Fruit fly (Drosophila melanogaster) whole organism, embryonic: ENCODE data around the gene CG5928.

ENCODE experiments used
- Asciz ChIP-seq: fragments of 200-800 bp; sonication (Bioruptor generic); optimal IDR thresholded peaks from 2 replicates; lab custom pipeline; 2017; ENCODE audit warnings: missing biosample characterization, mild to moderate bottlenecking, missing genetic modification characterization, missing genetic modification reagents
- CG10565 ChIP-seq: fragments of 200-800 bp; sonication (Bioruptor generic); optimal IDR thresholded peaks from 3 replicates; lab custom pipeline; 2016; ENCODE audit warnings: missing biosample characterization, mild to moderate bottlenecking, missing genetic modification characterization
- CG10654 ChIP-seq: fragments of 200-800 bp; sonication (Bioruptor generic); optimal IDR thresholded peaks from 2 replicates; lab custom pipeline; 2016; ENCODE audit warnings: missing biosample characterization, missing genetic modification characterization
- CG11560 ChIP-seq: fragments of 200-800 bp; sonication (Bioruptor generic); IDR thresholded peaks from 3 replicates; pipeline ENCODE4 v1.3.6; 2022; ENCODE audit warnings: missing biosample characterization, missing genetic modification characterization
- CG12659 ChIP-seq: fragments of 200-800 bp; sonication (Bioruptor generic); optimal IDR thresholded peaks from 3 replicates; lab custom pipeline; 2017; ENCODE audit warnings: mild to moderate bottlenecking, missing biosample characterization, missing genetic modification reagents, missing genetic modification characterization
- CG17568 ChIP-seq: fragments of 200-800 bp; sonication (Bioruptor generic); optimal IDR thresholded peaks from 2 replicates; lab custom pipeline; 2018; ENCODE audit warnings: missing biosample characterization, mild to moderate bottlenecking, missing genetic modification characterization, moderate library complexity
- CG6654 ChIP-seq: fragments of 200-800 bp; sonication (Bioruptor generic); optimal IDR thresholded peaks from 2 replicates; lab custom pipeline; 2017; ENCODE audit warnings: missing biosample characterization, mild to moderate bottlenecking, missing genetic modification characterization
- CG6765 ChIP-seq: fragments of 200-800 bp; sonication (Bioruptor generic); optimal IDR thresholded peaks from 3 replicates; lab custom pipeline; 2017; ENCODE audit warnings: missing biosample characterization, mild to moderate bottlenecking, missing genetic modification characterization
- CG8388 ChIP-seq: fragments of 200-800 bp; sonication (Bioruptor generic); optimal IDR thresholded peaks from 2 replicates; lab custom pipeline; 2019; ENCODE audit warnings: missing biosample characterization, mild to moderate bottlenecking, missing genetic modification characterization, moderate library complexity
- CG9609 ChIP-seq: fragments of 200-800 bp; sonication (Bioruptor generic); optimal IDR thresholded peaks from 3 replicates; lab custom pipeline; 2016; ENCODE audit warnings: missing biosample characterization, missing genetic modification characterization
- CTCF ChIP-seq: fragments of 200-800 bp; sonication (Bioruptor generic); optimal IDR thresholded peaks from 2 replicates; lab custom pipeline; 2017; ENCODE audit warnings: missing biosample characterization, mild to moderate bottlenecking, missing genetic modification characterization, moderate library complexity
- CrebB ChIP-seq: fragments of 200-800 bp; sonication (Bioruptor generic); optimal IDR thresholded peaks from 3 replicates; lab custom pipeline; 2018; ENCODE audit warnings: missing biosample characterization, mild to moderate bottlenecking, missing genetic modification characterization
- D19A ChIP-seq: fragments of 200-800 bp; optimal IDR thresholded peaks from 3 replicates; lab custom pipeline; 2019; ENCODE audit warnings: missing biosample characterization, mild to moderate bottlenecking, missing genetic modification characterization, moderate library complexity
- Drgx ChIP-seq: fragments of 200-800 bp; sonication (Bioruptor generic); IDR thresholded peaks from 2 replicates; pipeline ENCODE4 v1.3.6; 2022; ENCODE audit warnings: missing biosample characterization, missing genetic modification characterization
- Hand ChIP-seq: fragments of 200-800 bp; sonication (Bioruptor generic); optimal IDR thresholded peaks from 2 replicates; lab custom pipeline; 2017; ENCODE audit warnings: mild to moderate bottlenecking, missing biosample characterization, missing genetic modification reagents, missing genetic modification characterization
- Jarid2 ChIP-seq: fragments of 200-800 bp; sonication (Bioruptor generic); optimal IDR thresholded peaks from 3 replicates; lab custom pipeline; 2017; ENCODE audit warnings: mild to moderate bottlenecking, missing biosample characterization, missing genetic modification reagents, missing genetic modification characterization
- Mrtf ChIP-seq: fragments of 200-800 bp; sonication (Bioruptor generic); IDR thresholded peaks from 3 replicates; pipeline ENCODE4 v1.3.6; 2022; ENCODE audit warnings: missing biosample characterization, missing genetic modification characterization
- Myb ChIP-seq: fragments of 200-800 bp; sonication (Bioruptor generic); optimal IDR thresholded peaks from 2 replicates; lab custom pipeline; 2016; ENCODE audit warnings: missing biosample characterization, missing genetic modification characterization
- NfI ChIP-seq: fragments of 200-800 bp; sonication (Bioruptor generic); optimal IDR thresholded peaks from 3 replicates; lab custom pipeline; 2018; ENCODE audit warnings: missing biosample characterization, mild to moderate bottlenecking, missing genetic modification characterization, moderate library complexity
- Oli ChIP-seq: fragments of 200-800 bp; sonication (Bioruptor generic); optimal IDR thresholded peaks from 2 replicates; lab custom pipeline; 2018; ENCODE audit warnings: missing biosample characterization, mild to moderate bottlenecking, missing genetic modification characterization, moderate library complexity
- Scr ChIP-seq: fragments of 200-800 bp; sonication (Bioruptor generic); IDR thresholded peaks from 2 replicates; pipeline ENCODE4 v1.3.6; 2022; ENCODE audit warnings: missing biosample characterization, missing genetic modification characterization; ENCODE audit not compliant: partially characterized antibody
- Side ChIP-seq: fragments of 200-800 bp; sonication (Bioruptor generic); optimal IDR thresholded peaks from 2 replicates; lab custom pipeline; 2016; ENCODE audit warnings: missing biosample characterization, missing genetic modification characterization
- Ssrp ChIP-seq: fragments of 200-800 bp; sonication (Bioruptor generic); optimal IDR thresholded peaks from 2 replicates; lab custom pipeline; 2018; ENCODE audit warnings: missing biosample characterization, mild to moderate bottlenecking, missing genetic modification characterization, moderate library complexity
- TFAM ChIP-seq: fragments of 200-800 bp; sonication (Bioruptor generic); optimal IDR thresholded peaks from 2 replicates; lab custom pipeline; 2017; ENCODE audit warnings: missing biosample characterization, missing genetic modification characterization, inconsistent platforms
- Tbp ChIP-seq: fragments of >200 bp; optimal IDR thresholded peaks from 2 replicates; lab custom pipeline; 2018; ENCODE audit warnings: missing biosample characterization, missing genetic modification characterization
- Usf ChIP-seq: fragments of 200-800 bp; sonication (Bioruptor generic); optimal IDR thresholded peaks from 2 replicates; lab custom pipeline; 2017; ENCODE audit warnings: missing genotype, missing biosample characterization, missing genetic modification characterization
- Xbp1 ChIP-seq: fragments of 200-800 bp; sonication (Bioruptor generic); optimal IDR thresholded peaks from 3 replicates; lab custom pipeline; 2016; ENCODE audit warnings: missing biosample characterization, mild to moderate bottlenecking, missing genetic modification characterization
- Xrp1 ChIP-seq: fragments of 200-800 bp; sonication (Bioruptor generic); IDR thresholded peaks from 2 replicates; pipeline ENCODE4 v1.3.6; 2022; ENCODE audit warnings: missing biosample characterization, missing genetic modification characterization
- aop ChIP-seq: fragments of 200-800 bp; sonication (Bioruptor generic); IDR thresholded peaks from 2 replicates; pipeline ENCODE4 v1.3.6; 2022; ENCODE audit warnings: missing biosample characterization, missing genetic modification characterization
- bcd ChIP-seq: fragments of 200-800 bp; sonication (Bioruptor generic); optimal IDR thresholded peaks from 2 replicates; lab custom pipeline; 2017; ENCODE audit warnings: missing biosample characterization, mild to moderate bottlenecking, missing genetic modification characterization
- btn ChIP-seq: fragments of 200-800 bp; sonication (Bioruptor generic); optimal IDR thresholded peaks from 2 replicates; lab custom pipeline; 2016; ENCODE audit warnings: missing biosample characterization, missing genetic modification characterization
- chinmo ChIP-seq: fragments of 200-800 bp; sonication (Bioruptor generic); IDR thresholded peaks from 4 replicates; pipeline ENCODE4 v1.3.6; 2022; ENCODE audit warnings: missing biosample characterization, missing genetic modification characterization; ENCODE audit not compliant: partially characterized antibody
- ci ChIP-seq: fragments of 200-800 bp; sonication (Bioruptor generic); IDR thresholded peaks from 3 replicates; pipeline ENCODE4 v1.3.6; 2022; ENCODE audit warnings: missing biosample characterization, missing genetic modification characterization
- cwo ChIP-seq: fragments of 200-800 bp; sonication (Bioruptor generic); optimal IDR thresholded peaks from 3 replicates; lab custom pipeline; 2017; ENCODE audit warnings: missing biosample characterization, missing genetic modification characterization, mild to moderate bottlenecking, moderate library complexity, missing genetic modification reagents
- fd96Cb ChIP-seq: fragments of 200-800 bp; sonication (Bioruptor generic); optimal IDR thresholded peaks from 2 replicates; lab custom pipeline; 2018; ENCODE audit warnings: missing biosample characterization, mild to moderate bottlenecking, missing genetic modification characterization, moderate library complexity
- gce ChIP-seq: fragments of 200-800 bp; sonication (Bioruptor generic); IDR thresholded peaks from 3 replicates; pipeline ENCODE4 v1.3.6; 2022; ENCODE audit warnings: missing biosample characterization, missing genetic modification characterization
- her ChIP-seq: fragments of 200-800 bp; sonication (Bioruptor generic); optimal IDR thresholded peaks from 2 replicates; lab custom pipeline; 2016; ENCODE audit warnings: missing biosample characterization, missing genetic modification characterization
- knrl ChIP-seq: fragments of 200-800 bp; sonication (Bioruptor generic); IDR thresholded peaks from 3 replicates; pipeline ENCODE4 v1.3.6; 2022; ENCODE audit warnings: missing biosample characterization, missing genetic modification characterization; ENCODE audit not compliant: partially characterized antibody
- lov ChIP-seq, 2 experiments: fragments of 200-800 bp in 1 of 2; fragments of >200 bp in 1 of 2; sonication (Bioruptor generic) in 1 of 2; IDR thresholded peaks in 1 of 2; optimal IDR thresholded peaks in 1 of 2; 2 replicates in 1 of 2; 3 replicates in 1 of 2; pipeline versions ENCODE4 v1.3.6 to Lab custom; 2017 to 2022; ENCODE audit warnings: missing biosample characterization in 1 of 2, missing genetic modification characterization in 1 of 2
- luna ChIP-seq: fragments of 200-800 bp; sonication (Bioruptor generic); optimal IDR thresholded peaks from 2 replicates; lab custom pipeline; 2016; ENCODE audit warnings: missing biosample characterization, missing genetic modification characterization
- nerfin-2 ChIP-seq: fragments of 200-800 bp; sonication (Bioruptor generic); IDR thresholded peaks from 2 replicates; pipeline ENCODE4 v1.3.6; 2022; ENCODE audit warnings: missing biosample characterization, missing genetic modification characterization; ENCODE audit not compliant: partially characterized antibody
- pan ChIP-seq, 4 experiments: fragments of >200 bp in 3 of 4; fragments of 200-800 bp in 1 of 4; sonication (Bioruptor generic) in 1 of 4; optimal IDR thresholded peaks in 3 of 4; IDR thresholded peaks in 1 of 4; 2 replicates each; pipeline versions ENCODE4 v1.3.6 to Lab custom; 2017 to 2022; ENCODE audit warnings: missing biosample characterization in 2 of 4, missing genetic modification characterization in 2 of 4, mixed read lengths in 1 of 4
- peb ChIP-seq: fragments of 200-800 bp; sonication (Bioruptor generic); IDR thresholded peaks from 2 replicates; pipeline ENCODE4 v1.3.6; 2022; ENCODE audit warnings: missing biosample characterization, missing genetic modification characterization
- phol ChIP-seq: fragments of 200-800 bp; sonication (Bioruptor generic); optimal IDR thresholded peaks from 3 replicates; lab custom pipeline; 2018; ENCODE audit warnings: missing biosample characterization, mild to moderate bottlenecking, missing genetic modification characterization, moderate library complexity
- pita ChIP-seq: fragments of 200-800 bp; sonication (Bioruptor generic); optimal IDR thresholded peaks from 2 replicates; lab custom pipeline; 2017; ENCODE audit warnings: missing biosample characterization, mild to moderate bottlenecking, missing genetic modification characterization
- psq ChIP-seq: fragments of 200-800 bp; sonication (Bioruptor generic); optimal IDR thresholded peaks from 2 replicates; lab custom pipeline; 2017; ENCODE audit warnings: missing biosample characterization, missing genetic modification characterization
- repo ChIP-seq: fragments of 200-800 bp; sonication (Bioruptor generic); optimal IDR thresholded peaks from 2 replicates; lab custom pipeline; 2016; ENCODE audit warnings: missing biosample characterization, missing genetic modification characterization
- sima ChIP-seq: fragments of 200-800 bp; sonication (Bioruptor generic); optimal IDR thresholded peaks from 2 replicates; lab custom pipeline; 2016; ENCODE audit warnings: missing biosample characterization, missing genetic modification characterization
- sqz ChIP-seq: fragments of 200-800 bp; sonication (Bioruptor generic); optimal IDR thresholded peaks from 3 replicates; lab custom pipeline; 2018; ENCODE audit warnings: missing biosample characterization, mild to moderate bottlenecking, missing genetic modification characterization
- ssp ChIP-seq: fragments of 200-800 bp; sonication (Bioruptor generic); IDR thresholded peaks from 2 replicates; pipeline ENCODE4 v1.3.6; 2022; ENCODE audit warnings: missing biosample characterization, missing genetic modification characterization

The CG5928 gene

DNA sequence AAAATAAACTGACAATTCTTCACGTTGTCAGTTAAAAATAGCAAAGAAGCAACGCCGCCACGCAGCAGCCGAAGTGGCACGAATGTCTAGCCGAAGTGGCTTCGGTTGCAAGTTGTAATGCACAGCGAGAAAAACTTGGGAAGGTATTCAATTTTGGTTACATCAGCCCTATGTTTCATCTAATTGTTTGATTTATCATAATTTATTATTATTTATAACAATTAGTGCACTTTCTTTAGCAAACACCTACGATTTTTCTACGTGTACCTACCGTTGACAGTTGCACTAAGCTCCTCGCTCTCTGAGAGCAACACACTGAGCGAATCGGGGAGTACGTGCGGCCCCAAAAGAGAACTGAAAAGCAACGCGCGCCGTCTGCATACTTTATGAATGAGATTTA is 7.1 kb downstream of the CG5928 start, which contains the start of gene Tsp5D (continued):
- TF ChIP-seq gce (GFP tag; lab: Robert Waterston, UW) (peak; percentile 95), Scr (GFP tag; lab: Robert Waterston, UW) (no peak), sima (GFP tag; lab: Kevin White, UChicago) (no peak), CG8388 (GFP tag; lab: Kevin White, UChicago) (peak; percentile 93), btn (no peak), Ssrp (tag; lab: Kevin White, UChicago) (peak; percentile 91), CG6654 (GFP tag; lab: Kevin White, UChicago) (peak; percentile 82), Xbp1 (GFP tag; lab: Kevin White, UChicago) (peak; percentile 90), CG12659 (GFP tag; lab: Kevin White, UChicago) (peak; percentile 89), aop (peak; percentile 90), Drgx (GFP tag; lab: Robert Waterston, UW) (peak; percentile 100), CG6765 (GFP tag; lab: Kevin White, UChicago) (peak; percentile 63), knrl (GFP tag; lab: Robert Waterston, UW) (no peak), pan (optimal IDR thresholded peaks at IDR 0.05; lab: Kevin White, UChicago) (no peak), pan (GFP tag; optimal IDR thresholded peaks at IDR 0.05 in 1 of 2, IDR thresholded peaks at IDR 0.05 in 1 of 2) (peak in 1 of 2 experiments; percentile 96), Asciz (GFP tag; lab: Kevin White, UChicago) (peak; percentile 96), ci (GFP tag; lab: Robert Waterston, UW) (peak; percentile 99), Tbp (no peak), her (GFP tag; lab: Kevin White, UChicago) (no peak), nerfin-2 (GFP tag; lab: Robert Waterston, UW) (no peak), fd96Cb (tag; lab: Kevin White, UChicago) (peak; percentile 96), TFAM (GFP tag; lab: Kevin White, UChicago) (peak; percentile 76), CG10565 (peak; percentile 47), sqz (peak; percentile 88), Xrp1 (GFP tag; lab: Robert Waterston, UW) (peak; percentile 96), lov (optimal IDR thresholded peaks at IDR 0.05; lab: Kevin White, UChicago) (no peak), lov (GFP tag; IDR thresholded peaks at IDR 0.05; lab: Robert Waterston, UW) (peak; percentile 93), Oli (tag; lab: Kevin White, UChicago) (peak; percentile 94), ssp (peak; percentile 86), Mrtf (GFP tag; lab: Robert Waterston, UW) (peak; percentile 92), CTCF (GFP tag; lab: Kevin White, UChicago) (peak; percentile 58), CG9609 (GFP tag; lab: Kevin White, UChicago) (no peak), chinmo (0 out of 4 replicates have a peak, but pooled peaks have one; percentile 45), bcd (peak; percentile 90), psq (GFP tag; lab: Kevin White, UChicago) (peak; percentile 57), Hand (peak; percentile 29), CG11560 (tag; lab: Robert Waterston, UW) (peak; percentile 75), cwo (GFP tag; lab: Kevin White, UChicago) (peak; percentile 78), peb (GFP tag; lab: Robert Waterston, UW) (peak; percentile 87), NfI (GFP tag; lab: Kevin White, UChicago) (peak; percentile 87), Usf (GFP tag; lab: Kevin White, UChicago) (peak; percentile 12), Side (GFP tag; lab: Kevin White, UChicago) (peak; percentile 4), Myb (no peak), phol (tag; lab: Kevin White, UChicago) (peak; percentile 94), Jarid2 (GFP tag; lab: Kevin White, UChicago) (peak; percentile 74), CrebB (tag; lab: Kevin White, UChicago) (peak; percentile 76), pita (GFP tag; lab: Kevin White, UChicago) (no peak), repo (GFP tag; lab: Kevin White, UChicago) (peak; percentile 14), D19A (tag; lab: Kevin White, UChicago) (peak; percentile 88), CG10654 (GFP tag; lab: Kevin White, UChicago) (peak; percentile 92), luna (GFP tag; lab: Kevin White, UChicago) (no peak), CG17568 (GFP tag; lab: Kevin White, UChicago) (peak; percentile 82)
